Worm (Caenorhabditis elegans) whole organism, late embryonic: ENCODE results near the gene sms-3.

Source experiments
- F13H6.1 ChIP-seq: sonication (generic microtip); optimal IDR thresholded peaks from 2 replicates; lab custom pipeline; 2016; ENCODE audit warnings: missing genetic modification characterization, missing compliant biosample characterization
- K02D7.2 ChIP-seq: sonication (generic microtip); optimal IDR thresholded peaks from 2 replicates; lab custom pipeline; 2017; ENCODE audit warnings: mild to moderate bottlenecking, missing genetic modification characterization, missing compliant biosample characterization
- K09A11.1 ChIP-seq: sonication (generic microtip); optimal IDR thresholded peaks from 2 replicates; lab custom pipeline; 2017; ENCODE audit warnings: antibody characterized with exemption, mild to moderate bottlenecking, missing genetic modification characterization, missing compliant biosample characterization; ENCODE audit not compliant: insufficient read depth
- T23F11.4 ChIP-seq: fragments of 200-800 bp; sonication (Bioruptor generic); optimal IDR thresholded peaks from 2 replicates; lab custom pipeline; 2018; ENCODE audit warnings: mild to moderate bottlenecking, missing genetic modification characterization, missing compliant biosample characterization
- Y22D7AL.16 ChIP-seq: sonication (generic microtip); optimal IDR thresholded peaks from 2 replicates; lab custom pipeline; 2016; ENCODE audit warnings: missing genetic modification characterization, missing compliant biosample characterization
- ahr-1 ChIP-seq: sonication (generic microtip); optimal IDR thresholded peaks from 2 replicates; lab custom pipeline; 2016; ENCODE audit warnings: missing genetic modification characterization, missing compliant biosample characterization
- ama-1 ChIP-seq: fragments of 150-350 bp; optimal IDR thresholded peaks from 2 replicates; lab custom pipeline; 2014
- ceh-18 ChIP-seq: sonication (generic microtip); optimal IDR thresholded peaks from 2 replicates; lab custom pipeline; 2016; ENCODE audit warnings: missing genetic modification characterization, missing compliant biosample characterization
- ceh-19 ChIP-seq: fragments of 200-800 bp; sonication (Bioruptor generic); optimal IDR thresholded peaks from 2 replicates; lab custom pipeline; 2018; ENCODE audit warnings: mild to moderate bottlenecking, missing genetic modification characterization, missing compliant biosample characterization
- ceh-2 ChIP-seq: sonication (generic microtip); optimal IDR thresholded peaks from 2 replicates; lab custom pipeline; 2016; ENCODE audit warnings: missing genotype, missing genetic modification characterization, missing compliant biosample characterization
- ceh-22 ChIP-seq: sonication (generic microtip); optimal IDR thresholded peaks from 2 replicates; lab custom pipeline; 2017; ENCODE audit warnings: missing biosample characterization, missing genetic modification characterization
- ceh-30 ChIP-seq: fragments of 150-350 bp; optimal IDR thresholded peaks from 2 replicates; lab custom pipeline; 2014; ENCODE audit warnings: missing biosample characterization, missing genetic modification characterization
- ceh-34 ChIP-seq: sonication (generic microtip); optimal IDR thresholded peaks from 2 replicates; lab custom pipeline; 2016; ENCODE audit warnings: mild to moderate bottlenecking, missing genetic modification characterization, missing compliant biosample characterization
- ceh-48 ChIP-seq: sonication (generic microtip); optimal IDR thresholded peaks from 2 replicates; lab custom pipeline; 2016; ENCODE audit warnings: missing genetic modification characterization, inconsistent platforms, missing compliant biosample characterization
- che-1 ChIP-seq: sonication (generic microtip); optimal IDR thresholded peaks from 2 replicates; lab custom pipeline; 2016; ENCODE audit warnings: mild to moderate bottlenecking, missing genetic modification characterization, missing compliant biosample characterization
- dmd-4 ChIP-seq: sonication (generic microtip); optimal IDR thresholded peaks from 2 replicates; lab custom pipeline; 2016; ENCODE audit warnings: borderline replicate concordance, missing genetic modification characterization, missing compliant biosample characterization
- dve-1 ChIP-seq: sonication (generic microtip); optimal IDR thresholded peaks from 2 replicates; lab custom pipeline; 2017; ENCODE audit warnings: antibody characterized with exemption, mild to moderate bottlenecking, missing genetic modification characterization, missing compliant biosample characterization
- elt-2 ChIP-seq: sonication (generic microtip); optimal IDR thresholded peaks from 2 replicates; lab custom pipeline; 2016; ENCODE audit warnings: missing genetic modification reagents, missing genetic modification characterization, missing compliant biosample characterization
- elt-4 ChIP-seq: sonication (generic microtip); optimal IDR thresholded peaks from 2 replicates; lab custom pipeline; 2016; ENCODE audit warnings: missing genetic modification characterization, missing compliant biosample characterization
- ets-4 ChIP-seq: sonication (generic microtip); optimal IDR thresholded peaks from 2 replicates; lab custom pipeline; 2016; ENCODE audit warnings: missing genetic modification characterization, missing compliant biosample characterization
- eyg-1 ChIP-seq: sonication (generic microtip); optimal IDR thresholded peaks from 2 replicates; lab custom pipeline; 2016; ENCODE audit warnings: missing genotype, missing genetic modification characterization, missing compliant biosample characterization
- fax-1 ChIP-seq: sonication (generic microtip); optimal IDR thresholded peaks from 2 replicates; lab custom pipeline; 2016; ENCODE audit warnings: missing genotype, missing genetic modification characterization, missing compliant biosample characterization
- fkh-6 ChIP-seq: sonication (generic microtip); optimal IDR thresholded peaks from 2 replicates; lab custom pipeline; 2016; ENCODE audit warnings: missing genetic modification characterization, missing compliant biosample characterization
- gmeb-2 ChIP-seq: sonication (generic microtip); optimal IDR thresholded peaks from 2 replicates; lab custom pipeline; 2016; ENCODE audit warnings: missing genetic modification characterization, inconsistent platforms, missing compliant biosample characterization
- hlh-13 ChIP-seq: fragments of 200-800 bp; sonication (Bioruptor generic); optimal IDR thresholded peaks from 2 replicates; lab custom pipeline; 2018; ENCODE audit warnings: mild to moderate bottlenecking, missing genetic modification characterization, missing compliant biosample characterization
- hlh-30 ChIP-seq: sonication (generic microtip); optimal IDR thresholded peaks from 2 replicates; lab custom pipeline; 2017; ENCODE audit warnings: antibody characterized with exemption, missing genetic modification characterization, missing compliant biosample characterization; ENCODE audit not compliant: insufficient read depth
- hlh-6 ChIP-seq: sonication (generic microtip); optimal IDR thresholded peaks from 2 replicates; lab custom pipeline; 2016; ENCODE audit warnings: missing genotype, missing genetic modification characterization, missing compliant biosample characterization
- hlh-8 ChIP-seq: sonication (generic microtip); optimal IDR thresholded peaks from 2 replicates; lab custom pipeline; 2016; ENCODE audit warnings: missing genotype, missing genetic modification characterization, missing compliant biosample characterization
- lim-6 ChIP-seq: sonication (generic microtip); optimal IDR thresholded peaks from 2 replicates; lab custom pipeline; 2016; ENCODE audit warnings: missing genetic modification characterization, missing compliant biosample characterization
- lin-11 ChIP-seq: fragments of 200-800 bp; sonication (Bioruptor generic); optimal IDR thresholded peaks from 2 replicates; lab custom pipeline; 2018; ENCODE audit warnings: mild to moderate bottlenecking, missing genetic modification characterization, missing compliant biosample characterization
- madf-2 ChIP-seq: sonication (generic microtip); optimal IDR thresholded peaks from 2 replicates; lab custom pipeline; 2017; ENCODE audit warnings: missing genetic modification characterization, missing compliant biosample characterization
- nfya-1 ChIP-seq: sonication (generic microtip); optimal IDR thresholded peaks from 2 replicates; lab custom pipeline; 2017; ENCODE audit warnings: missing genetic modification characterization, mild to moderate bottlenecking, missing compliant biosample characterization, antibody characterized with exemption, moderate library complexity
- nhr-11 ChIP-seq: fragments of 150-350 bp; optimal IDR thresholded peaks from 2 replicates; lab custom pipeline; 2014; ENCODE audit warnings: missing biosample characterization, missing genetic modification characterization
- nhr-232 ChIP-seq: sonication (generic microtip); optimal IDR thresholded peaks from 2 replicates; lab custom pipeline; 2016; ENCODE audit warnings: missing genetic modification characterization, missing compliant biosample characterization
- pag-3 ChIP-seq: sonication (generic microtip); optimal IDR thresholded peaks from 2 replicates; lab custom pipeline; 2016; ENCODE audit warnings: missing compliant biosample characterization, missing genetic modification characterization, borderline replicate concordance
- pha-2 ChIP-seq: sonication (generic microtip); optimal IDR thresholded peaks from 2 replicates; lab custom pipeline; 2017; ENCODE audit warnings: mild to moderate bottlenecking, missing genetic modification characterization, missing compliant biosample characterization
- pha-4 ChIP-seq: fragments of 150-350 bp; optimal IDR thresholded peaks from 2 replicates; lab custom pipeline; 2018; ENCODE audit warnings: missing biosample characterization, missing genetic modification reagents, missing genetic modification characterization
- pqm-1 ChIP-seq: sonication (generic microtip); optimal IDR thresholded peaks from 2 replicates; lab custom pipeline; 2016; ENCODE audit warnings: missing genetic modification characterization, missing compliant biosample characterization
- pros-1 ChIP-seq: fragments of 150-350 bp; optimal IDR thresholded peaks from 2 replicates; lab custom pipeline; 2014; ENCODE audit warnings: missing biosample characterization, missing genetic modification reagents, missing genetic modification characterization
- ref-2 ChIP-seq: sonication (generic microtip); optimal IDR thresholded peaks from 2 replicates; lab custom pipeline; 2016; ENCODE audit warnings: missing genetic modification characterization, missing compliant biosample characterization
- sox-4 ChIP-seq: sonication (generic microtip); optimal IDR thresholded peaks from 2 replicates; lab custom pipeline; 2017; ENCODE audit warnings: mild to moderate bottlenecking, missing genetic modification characterization, inconsistent platforms, missing compliant biosample characterization
- syd-9 ChIP-seq: sonication (generic microtip); optimal IDR thresholded peaks from 2 replicates; lab custom pipeline; 2016; ENCODE audit warnings: mild to moderate bottlenecking, missing genetic modification characterization, moderate library complexity, missing compliant biosample characterization
- tbx-2 ChIP-seq: sonication (generic microtip); optimal IDR thresholded peaks from 2 replicates; lab custom pipeline; 2016; ENCODE audit warnings: missing genetic modification characterization, missing compliant biosample characterization
- ttx-3 ChIP-seq: sonication (generic microtip); optimal IDR thresholded peaks from 2 replicates; lab custom pipeline; 2016; ENCODE audit warnings: missing genetic modification reagents, missing genetic modification characterization, missing compliant biosample characterization
- unc-3 ChIP-seq, 2 experiments: fragments of 200-800 bp in 1 of 2; sonication (Bioruptor generic) in 1 of 2; sonication (generic microtip) in 1 of 2; conservative IDR thresholded peaks in 1 of 2; optimal IDR thresholded peaks in 1 of 2; 2 replicates each; pipeline versions ENCODE4 v1.3.6 to Lab custom; 2016 to 2022; ENCODE audit warnings: missing compliant biosample characterization in 2 of 2, missing genetic modification characterization in 2 of 2, missing genetic modification reagents in 1 of 2
- unc-42 ChIP-seq: sonication (generic microtip); optimal IDR thresholded peaks from 2 replicates; lab custom pipeline; 2016; ENCODE audit warnings: missing genotype, missing genetic modification characterization, missing compliant biosample characterization
- unc-55 ChIP-seq: sonication (generic microtip); optimal IDR thresholded peaks from 2 replicates; lab custom pipeline; 2017; ENCODE audit warnings: missing biosample characterization, missing genetic modification reagents, missing genetic modification characterization
- unc-86 ChIP-seq: sonication (generic microtip); optimal IDR thresholded peaks from 2 replicates; lab custom pipeline; 2016; ENCODE audit warnings: missing genetic modification characterization, missing compliant biosample characterization
- zip-5 ChIP-seq: sonication (generic microtip); optimal IDR thresholded peaks from 2 replicates; lab custom pipeline; 2016; ENCODE audit warnings: missing genetic modification characterization, missing compliant biosample characterization
- ztf-16 ChIP-seq: sonication (generic microtip); optimal IDR thresholded peaks from 2 replicates; lab custom pipeline; 2017; ENCODE audit warnings: missing genetic modification characterization, missing compliant biosample characterization

Gene sms-3

DNA sequence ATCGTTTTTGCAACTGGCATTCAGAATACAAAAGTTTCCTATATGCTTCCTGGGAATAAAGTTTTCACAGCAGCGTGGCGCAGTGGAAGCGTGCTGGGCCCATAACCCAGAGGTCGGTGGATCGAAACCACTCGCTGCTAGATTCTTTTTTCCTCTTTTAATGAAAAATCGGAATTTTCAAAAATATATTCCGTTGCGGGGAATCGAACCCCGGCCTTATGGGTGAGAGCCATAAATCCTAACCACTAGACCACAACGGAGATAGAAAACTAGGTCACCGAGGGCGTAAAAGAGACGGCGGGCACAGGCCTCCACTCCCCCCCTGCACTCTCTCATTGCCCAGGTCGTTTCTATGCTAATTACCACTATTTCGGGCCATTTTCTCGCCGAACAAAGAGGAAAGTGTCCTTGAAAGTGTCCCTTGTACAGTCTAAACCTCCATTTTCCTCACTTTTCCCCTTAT, 3.6 kb upstream of the sms-3 start, which contains the start of gene Y22D7AL.6 (continued):
- peak; percentile 62 for TF ChIP-seq K09A11.1
- peak; percentile 22 for TF ChIP-seq zip-5 (tag; lab: Kevin White, UChicago)
- TF ChIP-seq T23F11.4 (GFP tag; lab: Kevin White, UChicago) = no peak
- no peak for TF ChIP-seq eyg-1 (tag; lab: Kevin White, UChicago)
- TF ChIP-seq unc-86 (tag; lab: Kevin White, UChicago) = peak; percentile 59
- TF ChIP-seq nhr-232 (tag; lab: Kevin White, UChicago) = peak; percentile 62
- no peak for TF ChIP-seq lim-6 (tag; lab: Kevin White, UChicago)
- peak; percentile 7 for TF ChIP-seq nfya-1 (tag; lab: Kevin White, UChicago)
- TF ChIP-seq pros-1 = peak; percentile 46
- peak; percentile 51 for TF ChIP-seq ref-2
- TF ChIP-seq ceh-19 (GFP tag; lab: Kevin White, UChicago) = peak; percentile 48
- TF ChIP-seq Y22D7AL.16 = peak; percentile 32
- no peak for TF ChIP-seq ceh-22
- no peak for TF ChIP-seq ceh-30 (tag; lab: Kevin White, UChicago)
- TF ChIP-seq gmeb-2 (tag; lab: Kevin White, UChicago) = peak; percentile 83
- TF ChIP-seq lin-11 (tag; lab: Kevin White, UChicago) = peak; percentile 59
- TF ChIP-seq sox-4 = peak; percentile 62
- TF ChIP-seq hlh-8 (tag; lab: Kevin White, UChicago) = no peak
- peak; percentile 19 for TF ChIP-seq dve-1 (tag; lab: Kevin White, UChicago)
- peak; percentile 63 for TF ChIP-seq elt-2 (tag; lab: Kevin White, UChicago)
- peak; percentile 64 for TF ChIP-seq fax-1 (tag; lab: Kevin White, UChicago)
- peak; percentile 55 for TF ChIP-seq ahr-1
- TF ChIP-seq pha-4 = no peak
- peak; percentile 51 for TF ChIP-seq ceh-48
- peak; percentile 60 for TF ChIP-seq hlh-13 (GFP tag; lab: Kevin White, UChicago)
- TF ChIP-seq che-1 (tag; lab: Kevin White, UChicago) = peak; percentile 76
- TF ChIP-seq nhr-11 (tag; lab: Kevin White, UChicago) = no peak
- peak; percentile 71 for TF ChIP-seq K02D7.2
- peak; percentile 45 for TF ChIP-seq ceh-34 (tag; lab: Kevin White, UChicago)
- no peak for TF ChIP-seq pqm-1
- TF ChIP-seq fkh-6 (tag; lab: Kevin White, UChicago) = peak; percentile 39
- TF ChIP-seq hlh-30 (tag; lab: Kevin White, UChicago) = no peak
- no peak for TF ChIP-seq unc-55 (GFP tag; lab: Kevin White, UChicago)
- peak; percentile 4 for TF ChIP-seq ets-4 (tag; lab: Kevin White, UChicago)
- peak; percentile 83 for TF ChIP-seq hlh-6
- TF ChIP-seq ztf-16 (tag; lab: Kevin White, UChicago) = peak; percentile 74
- peak; percentile 42 for TF ChIP-seq madf-2
- peak; percentile 40 for TF ChIP-seq syd-9 (tag; lab: Kevin White, UChicago)
- TF ChIP-seq F13H6.1 (tag; lab: Kevin White, UChicago) = peak; percentile 23
- peak; percentile 21 for TF ChIP-seq unc-42 (tag; lab: Kevin White, UChicago)
- peak; percentile 26 for TF ChIP-seq dmd-4
- TF ChIP-seq ceh-2 (tag; lab: Kevin White, UChicago) = peak; percentile 39
- peak; percentile 28 for TF ChIP-seq tbx-2 (tag; lab: Kevin White, UChicago)

DNA sequence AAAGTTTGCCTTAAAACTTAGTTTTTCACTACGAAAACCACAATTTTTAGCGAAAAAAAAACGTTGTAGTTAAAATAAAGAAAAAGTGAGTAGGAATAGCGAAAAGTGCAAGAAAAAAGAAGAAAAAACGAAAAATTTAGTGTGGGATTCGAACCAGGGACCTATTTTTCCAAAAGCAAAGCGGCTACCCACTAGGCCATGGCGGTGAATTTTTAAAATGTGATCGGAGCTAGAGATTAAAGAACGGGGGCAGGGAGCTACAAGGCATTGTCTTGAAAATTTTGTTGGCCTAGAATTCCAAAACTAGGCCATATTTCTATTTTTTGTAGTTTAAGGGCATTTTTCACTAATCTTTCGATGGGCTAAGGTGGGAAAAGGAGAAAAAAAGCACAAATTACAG, 2.8 kb upstream of the sms-3 start:
- TF ChIP-seq sox-4 (no peak), pha-2 (tag; lab: Kevin White, UChicago) (no peak), zip-5 (tag; lab: Kevin White, UChicago) (no peak), F13H6.1 (tag; lab: Kevin White, UChicago) (no peak), ceh-18 (tag; lab: Kevin White, UChicago) (no peak), T23F11.4 (GFP tag; lab: Kevin White, UChicago) (no peak), unc-55 (GFP tag; lab: Kevin White, UChicago) (no peak), nfya-1 (tag; lab: Kevin White, UChicago) (no peak), unc-3 (GFP tag; conservative IDR thresholded peaks at IDR 0.05; lab: Robert Waterston, UW) (no peak), unc-3 (tag; optimal IDR thresholded peaks at IDR 0.05; lab: Kevin White, UChicago) (no peak), elt-4 (tag; lab: Kevin White, UChicago) (no peak), dve-1 (tag; lab: Kevin White, UChicago) (no peak), ttx-3 (tag; lab: Kevin White, UChicago) (no peak), hlh-6 (no peak), Y22D7AL.16 (no peak), pag-3 (tag; lab: Kevin White, UChicago) (no peak), nhr-232 (tag; lab: Kevin White, UChicago) (no peak), ama-1 (no peak)
- TF ChIP-seq, all 69 proteins: peak for 0
